Worm (Caenorhabditis elegans) whole organism, L4 larva: ENCODE results near the gene ZC443.4.

Experiments used
- F44E2.7 ChIP-seq: fragments of 200-800 bp; sonication (Bioruptor generic); IDR thresholded peaks from 2 replicates; pipeline ENCODE4 v2.1.2; 2022; ENCODE audit warnings: missing genetic modification characterization, missing compliant biosample characterization
- T26A8.4 ChIP-seq: fragments of 200-800 bp; sonication (Bioruptor generic); IDR thresholded peaks from 2 replicates; pipeline ENCODE4 v1.3.6; 2022; ENCODE audit warnings: missing genetic modification characterization, missing compliant biosample characterization
- attf-4 ChIP-seq: sonication (generic microtip); optimal IDR thresholded peaks from 3 replicates; lab custom pipeline; 2017; ENCODE audit warnings: missing biosample characterization, missing genetic modification characterization
- fkh-10 ChIP-seq: fragments of 150-350 bp; optimal IDR thresholded peaks from 2 replicates; lab custom pipeline; 2014; ENCODE audit warnings: missing biosample characterization, missing genetic modification reagents, missing genetic modification characterization
- lin-1 ChIP-seq: fragments of 200-800 bp; sonication (Bioruptor generic); IDR thresholded peaks from 2 replicates; pipeline ENCODE4 v1.3.6; 2022; ENCODE audit warnings: missing genetic modification reagents, missing genetic modification characterization, missing compliant biosample characterization
- lir-3 ChIP-seq: sonication (generic microtip); optimal IDR thresholded peaks from 2 replicates; lab custom pipeline; 2016; ENCODE audit warnings: mild to moderate bottlenecking, missing genetic modification characterization, missing compliant biosample characterization
- mdl-1 ChIP-seq, 2 experiments: fragments of 150-350 bp in 1 of 2; sonication (generic microtip) in 1 of 2; optimal IDR thresholded peaks; 2 replicates each; lab custom pipeline; 2014 to 2017; ENCODE audit warnings: missing biosample characterization in 2 of 2, missing genetic modification characterization in 2 of 2
- nhr-237 ChIP-seq: sonication (generic microtip); optimal IDR thresholded peaks from 2 replicates; lab custom pipeline; 2017; ENCODE audit warnings: missing biosample characterization, missing genetic modification characterization
- nhr-28 ChIP-seq: fragments of 150-350 bp; optimal IDR thresholded peaks from 2 replicates; lab custom pipeline; 2014; ENCODE audit warnings: missing biosample characterization, missing genetic modification characterization
- nhr-6 ChIP-seq: fragments of 150-350 bp; optimal IDR thresholded peaks from 2 replicates; lab custom pipeline; 2014; ENCODE audit warnings: missing biosample characterization, missing genetic modification characterization
- zag-1 ChIP-seq: fragments of 150-350 bp; optimal IDR thresholded peaks from 2 replicates; lab custom pipeline; 2014; ENCODE audit warnings: missing biosample characterization, missing genetic modification characterization
- zfp-3 ChIP-seq: fragments of 200-800 bp; sonication (Bioruptor generic); conservative IDR thresholded peaks from 2 replicates; pipeline ENCODE4 v1.3.6; 2022; ENCODE audit warnings: missing genetic modification reagents, missing genetic modification characterization, missing compliant biosample characterization

DNA sequence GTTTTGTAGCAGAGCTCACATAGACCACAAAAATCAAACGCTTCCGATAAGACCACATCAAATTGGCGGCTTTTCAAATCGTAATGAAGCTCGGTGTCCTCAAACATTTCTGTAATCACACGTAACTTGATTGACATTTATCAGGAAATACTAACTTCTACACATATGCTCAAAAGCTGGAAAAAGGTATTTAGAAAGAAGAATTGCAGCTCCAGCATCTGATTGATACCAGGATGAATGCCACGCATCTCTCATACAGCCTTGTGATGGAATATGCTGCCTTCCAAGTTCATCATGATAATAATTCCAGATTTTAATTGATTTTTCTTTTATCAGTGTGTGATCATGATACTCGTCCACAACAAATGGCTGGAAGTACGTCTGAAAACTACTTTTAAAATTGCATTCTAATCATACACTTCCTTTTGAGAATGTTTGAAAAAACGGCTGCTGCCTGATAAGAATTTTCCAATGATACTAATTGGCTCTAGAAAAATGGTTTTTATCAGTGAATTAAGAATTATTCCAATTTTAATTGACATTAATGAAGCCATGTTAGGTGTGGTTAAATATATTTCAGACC is 22.7 kb downstream of the ZC443.4 start:
- TF ChIP-seq T26A8.4 (GFP tag; lab: Robert Waterston, UW) (no peak), nhr-237 (tag; lab: Kevin White, UChicago) (no peak), zag-1 (tag; lab: Kevin White, UChicago) (no peak), F44E2.7 (GFP tag; lab: Robert Waterston, UW) (no peak), zfp-3 (no peak), lir-3 (tag; lab: Kevin White, UChicago) (no peak), mdl-1 (tag; optimal IDR thresholded peaks at IDR 0.05; lab: Kevin White, UChicago) (no peak), lin-1 (GFP tag; lab: Robert Waterston, UW) (no peak), nhr-28 (tag; lab: Kevin White, UChicago) (no peak), fkh-10 (GFP tag; lab: Kevin White, UChicago) (no peak), nhr-6 (tag; lab: Kevin White, UChicago) (no peak), attf-4 (tag; lab: Kevin White, UChicago) (no peak)
